Fruit fly (Drosophila melanogaster): Measurements from ENCODE around the gene inaF-D.

dm6 chrX:11715263-11715659 is 13.6 kb downstream of the inaF-D start, which contains the start of gene Amun:
- TF ChIP-seq CTCF (optimal IDR thresholded peaks at IDR 0.05) = no peak
- TF ChIP-seq CG8478 (optimal IDR thresholded peaks at IDR 0.05) = no peak
